Fruit fly (Drosophila melanogaster) whole organism, embryonic: ENCODE results near the gene CG34348.

Experiments
- B-H1 ChIP-seq: fragments of 200-800 bp; sonication (Bioruptor generic); IDR thresholded peaks from 3 replicates; pipeline ENCODE4 v1.3.6; 2022; ENCODE audit warnings: missing biosample characterization, missing genetic modification characterization
- Bdp1 ChIP-seq: fragments of 200-800 bp; sonication (Bioruptor generic); optimal IDR thresholded peaks from 3 replicates; lab custom pipeline; 2016; ENCODE audit warnings: missing biosample characterization, missing genetic modification characterization
- BtbVII ChIP-seq: fragments of 200-800 bp; sonication (Bioruptor generic); optimal IDR thresholded peaks from 3 replicates; lab custom pipeline; 2017; ENCODE audit warnings: missing biosample characterization, mild to moderate bottlenecking, missing genetic modification characterization
- CG10274 ChIP-seq: fragments of 200-800 bp; sonication (Bioruptor generic); optimal IDR thresholded peaks from 3 replicates; lab custom pipeline; 2017; ENCODE audit warnings: missing biosample characterization, mild to moderate bottlenecking, missing genetic modification characterization
- CG10366 ChIP-seq: fragments of 200-800 bp; sonication (Bioruptor generic); IDR thresholded peaks from 2 replicates; pipeline ENCODE4 v1.3.6; 2022; ENCODE audit warnings: missing biosample characterization, missing genetic modification characterization
- CG10543 ChIP-seq: fragments of 200-800 bp; sonication (Bioruptor generic); optimal IDR thresholded peaks from 3 replicates; lab custom pipeline; 2017; ENCODE audit warnings: missing biosample characterization, mild to moderate bottlenecking, missing genetic modification characterization, moderate library complexity
- CG10565 ChIP-seq: fragments of 200-800 bp; sonication (Bioruptor generic); optimal IDR thresholded peaks from 3 replicates; lab custom pipeline; 2016; ENCODE audit warnings: missing biosample characterization, mild to moderate bottlenecking, missing genetic modification characterization
- CG10979 ChIP-seq: fragments of 200-800 bp; sonication (Bioruptor generic); optimal IDR thresholded peaks from 2 replicates; lab custom pipeline; 2018; ENCODE audit warnings: missing biosample characterization, mild to moderate bottlenecking, missing genetic modification characterization, moderate library complexity
- CG13424 ChIP-seq: fragments of 200-800 bp; sonication (Bioruptor generic); optimal IDR thresholded peaks from 2 replicates; lab custom pipeline; 2019; ENCODE audit warnings: missing biosample characterization, mild to moderate bottlenecking, missing genetic modification characterization, moderate library complexity
- CG13624 ChIP-seq: fragments of 200-800 bp; sonication (Bioruptor generic); optimal IDR thresholded peaks from 2 replicates; lab custom pipeline; 2016; ENCODE audit warnings: missing biosample characterization, missing genetic modification characterization
- CG15696 ChIP-seq: fragments of 200-800 bp; sonication (Bioruptor generic); optimal IDR thresholded peaks from 2 replicates; lab custom pipeline; 2019; ENCODE audit warnings: missing biosample characterization, mild to moderate bottlenecking, missing genetic modification characterization, moderate library complexity
- CG16779 ChIP-seq: fragments of 200-800 bp; sonication (Bioruptor generic); IDR thresholded peaks from 2 replicates; pipeline ENCODE4 v1.3.6; 2022; ENCODE audit warnings: missing biosample characterization, missing genetic modification characterization
- CG16815 ChIP-seq: fragments of 200-800 bp; sonication (Bioruptor generic); optimal IDR thresholded peaks from 3 replicates; lab custom pipeline; 2017; ENCODE audit warnings: missing biosample characterization, mild to moderate bottlenecking, missing genetic modification characterization
- CG17328 ChIP-seq: fragments of 200-800 bp; sonication (Bioruptor generic); IDR thresholded peaks from 2 replicates; pipeline ENCODE4 v1.3.6; 2022; ENCODE audit warnings: missing biosample characterization, missing genetic modification characterization
- CG17829 ChIP-seq: fragments of 200-800 bp; optimal IDR thresholded peaks from 2 replicates; lab custom pipeline; 2019; ENCODE audit warnings: missing biosample characterization, mild to moderate bottlenecking, missing genetic modification characterization, moderate library complexity
- CG43689 ChIP-seq: fragments of 200-800 bp; sonication (Bioruptor generic); IDR thresholded peaks from 2 replicates; pipeline ENCODE4 v1.3.6; 2022; ENCODE audit warnings: missing biosample characterization, missing genetic modification characterization
- CG5245 ChIP-seq: fragments of 200-800 bp; sonication (Bioruptor generic); optimal IDR thresholded peaks from 3 replicates; lab custom pipeline; 2016; ENCODE audit warnings: missing biosample characterization, missing genetic modification characterization
- CG5953 ChIP-seq: fragments of 200-800 bp; sonication (Bioruptor generic); IDR thresholded peaks from 2 replicates; pipeline ENCODE4 v1.3.6; 2022; ENCODE audit warnings: missing biosample characterization, missing genetic modification characterization
- CG7839 ChIP-seq: fragments of 200-800 bp; sonication (Bioruptor generic); optimal IDR thresholded peaks from 3 replicates; lab custom pipeline; 2018; ENCODE audit warnings: missing biosample characterization, mild to moderate bottlenecking, missing genetic modification characterization, moderate library complexity
- CG7963 ChIP-seq: fragments of 200-800 bp; sonication (Bioruptor generic); IDR thresholded peaks from 3 replicates; pipeline ENCODE4 v1.3.6; 2022; ENCODE audit warnings: missing biosample characterization, missing genetic modification characterization; ENCODE audit not compliant: partially characterized antibody
- CG8281 ChIP-seq: fragments of 200-800 bp; sonication (Bioruptor generic); optimal IDR thresholded peaks from 2 replicates; lab custom pipeline; 2018; ENCODE audit warnings: missing biosample characterization, mild to moderate bottlenecking, missing genetic modification characterization, moderate library complexity
- CG8290 ChIP-seq, 3 experiments: fragments of 200-800 bp; sonication (Bioruptor generic); optimal IDR thresholded peaks; 2 replicates each; lab custom pipeline; 2016 to 2019; ENCODE audit warnings: missing biosample characterization in 3 of 3, missing genetic modification characterization in 3 of 3, mild to moderate bottlenecking in 2 of 3, moderate library complexity in 1 of 3
- D19B ChIP-seq: fragments of 200-800 bp; sonication (Bioruptor generic); optimal IDR thresholded peaks from 2 replicates; lab custom pipeline; 2017; ENCODE audit warnings: missing biosample characterization, mild to moderate bottlenecking, missing genetic modification characterization
- Fer3 ChIP-seq: fragments of 200-800 bp; sonication (Bioruptor generic); optimal IDR thresholded peaks from 2 replicates; lab custom pipeline; 2018; ENCODE audit warnings: missing biosample characterization, mild to moderate bottlenecking, missing genetic modification characterization, moderate library complexity
- Max ChIP-seq: fragments of 200-800 bp; sonication (Bioruptor generic); optimal IDR thresholded peaks from 2 replicates; lab custom pipeline; 2016; ENCODE audit warnings: missing biosample characterization, mild to moderate bottlenecking, missing genetic modification characterization
- NFAT ChIP-seq: fragments of 200-800 bp; sonication (Bioruptor generic); IDR thresholded peaks from 2 replicates; pipeline ENCODE4 v1.3.6; 2022; ENCODE audit warnings: missing biosample characterization, missing genetic modification characterization
- YL-1 ChIP-seq: fragments of 200-800 bp; sonication (Bioruptor generic); optimal IDR thresholded peaks from 3 replicates; lab custom pipeline; 2017; ENCODE audit warnings: missing biosample characterization, mild to moderate bottlenecking, missing genetic modification characterization
- amos ChIP-seq: fragments of 200-800 bp; sonication (Bioruptor generic); IDR thresholded peaks from 2 replicates; pipeline ENCODE4 v1.3.6; 2022; ENCODE audit warnings: missing biosample characterization, missing genetic modification characterization; ENCODE audit not compliant: partially characterized antibody
- az2 ChIP-seq: fragments of 200-800 bp; sonication (Bioruptor generic); optimal IDR thresholded peaks from 3 replicates; lab custom pipeline; 2016; ENCODE audit warnings: missing biosample characterization, missing genetic modification characterization
- bcd ChIP-seq: fragments of 200-800 bp; sonication (Bioruptor generic); optimal IDR thresholded peaks from 2 replicates; lab custom pipeline; 2017; ENCODE audit warnings: missing biosample characterization, mild to moderate bottlenecking, missing genetic modification characterization
- bigmax ChIP-seq: fragments of 200-800 bp; sonication (Bioruptor generic); optimal IDR thresholded peaks from 2 replicates; lab custom pipeline; 2018; ENCODE audit warnings: missing biosample characterization, mild to moderate bottlenecking, missing genetic modification characterization
- cato ChIP-seq: fragments of 200-800 bp; sonication (Bioruptor generic); optimal IDR thresholded peaks from 2 replicates; lab custom pipeline; 2016; ENCODE audit warnings: missing biosample characterization, missing genetic modification characterization, borderline replicate concordance
- chm ChIP-seq: fragments of 200-800 bp; sonication (Bioruptor generic); IDR thresholded peaks from 2 replicates; pipeline ENCODE4 v1.3.6; 2022; ENCODE audit warnings: missing biosample characterization, missing genetic modification characterization
- chn ChIP-seq: fragments of 200-800 bp; sonication (Bioruptor generic); optimal IDR thresholded peaks from 2 replicates; lab custom pipeline; 2016; ENCODE audit warnings: missing biosample characterization, missing genetic modification characterization
- dati ChIP-seq: fragments of 200-800 bp; sonication (Bioruptor generic); IDR thresholded peaks from 2 replicates; pipeline ENCODE4 v1.3.6; 2022; ENCODE audit warnings: missing biosample characterization, missing genetic modification characterization
- dysf ChIP-seq: fragments of 200-800 bp; sonication (Bioruptor generic); IDR thresholded peaks from 3 replicates; pipeline ENCODE4 v1.3.6; 2022; ENCODE audit warnings: missing biosample characterization, missing genetic modification characterization
- gcm2 ChIP-seq: fragments of 200-800 bp; sonication (Bioruptor generic); optimal IDR thresholded peaks from 2 replicates; lab custom pipeline; 2016; ENCODE audit warnings: missing biosample characterization, missing genetic modification characterization
- gsb-n ChIP-seq: fragments of 200-800 bp; sonication (Bioruptor generic); optimal IDR thresholded peaks from 3 replicates; lab custom pipeline; 2018; ENCODE audit warnings: missing biosample characterization, mild to moderate bottlenecking, missing genetic modification characterization
- ham ChIP-seq: fragments of 200-800 bp; sonication (Bioruptor generic); IDR thresholded peaks from 2 replicates; pipeline ENCODE4 v1.3.6; 2022; ENCODE audit warnings: missing biosample characterization, missing genetic modification characterization
- ind ChIP-seq: fragments of 200-800 bp; sonication (Bioruptor generic); optimal IDR thresholded peaks from 3 replicates; lab custom pipeline; 2016; ENCODE audit warnings: missing biosample characterization, missing genetic modification characterization
- lbe ChIP-seq: fragments of 200-800 bp; sonication (Bioruptor generic); optimal IDR thresholded peaks from 2 replicates; lab custom pipeline; 2016; ENCODE audit warnings: missing biosample characterization, mild to moderate bottlenecking, missing genetic modification characterization
- maf-S ChIP-seq: fragments of 200-800 bp; sonication (Bioruptor generic); optimal IDR thresholded peaks from 2 replicates; lab custom pipeline; 2016; ENCODE audit warnings: missing biosample characterization, missing genetic modification characterization
- pita ChIP-seq: fragments of 200-800 bp; sonication (Bioruptor generic); optimal IDR thresholded peaks from 2 replicates; lab custom pipeline; 2017; ENCODE audit warnings: missing biosample characterization, mild to moderate bottlenecking, missing genetic modification characterization
- sd ChIP-seq: fragments of 200-800 bp; sonication (Bioruptor generic); optimal IDR thresholded peaks from 3 replicates; lab custom pipeline; 2018; ENCODE audit warnings: missing biosample characterization, mild to moderate bottlenecking, missing genetic modification characterization, moderate library complexity
- sim ChIP-seq: fragments of 200-800 bp; sonication (Bioruptor generic); IDR thresholded peaks from 2 replicates; pipeline ENCODE4 v1.3.6; 2022; ENCODE audit warnings: missing biosample characterization, missing genetic modification characterization
- tna ChIP-seq: fragments of 200-800 bp; sonication (Bioruptor generic); IDR thresholded peaks from 2 replicates; pipeline ENCODE4 v1.3.6; 2022; ENCODE audit warnings: missing biosample characterization, missing genetic modification characterization; ENCODE audit not compliant: partially characterized antibody
- ttk ChIP-seq: fragments of 200-800 bp; sonication (Bioruptor generic); IDR thresholded peaks from 2 replicates; pipeline ENCODE4 v2.1.2; 2022; ENCODE audit warnings: missing biosample characterization, missing genetic modification characterization
- zen2 ChIP-seq: fragments of 200-800 bp; sonication (Bioruptor generic); IDR thresholded peaks from 3 replicates; pipeline ENCODE4 v1.3.6; 2022; ENCODE audit warnings: missing biosample characterization, missing genetic modification characterization; ENCODE audit not compliant: partially characterized antibody

The CG34348 gene

dm6 chrX:11390625-11391363 lies 51.1 kb downstream of the CG34348 start (continued):
- TF ChIP-seq zen2 (GFP tag; lab: Robert Waterston, UW) (no peak), CG17328 (GFP tag; lab: Robert Waterston, UW) (peak; percentile 85), ttk (GFP tag; lab: Robert Waterston, UW) (peak; percentile 82), Fer3 (peak; percentile 85), CG10274 (peak; percentile 52), CG8290 (GFP tag; optimal IDR thresholded peaks at IDR 0.05; lab: Kevin White, UChicago) (no peak), CG8290 (tag; optimal IDR thresholded peaks at IDR 0.05; lab: Kevin White, UChicago) (peak in 1 of 2 experiments; percentile 98), dati (peak; percentile 65; the same call in 1 of the 2 replicates), B-H1 (GFP tag; lab: Robert Waterston, UW) (peak; percentile 76), YL-1 (no peak), CG10366 (peak; percentile 84), CG10979 (peak; percentile 57), Max (GFP tag; lab: Kevin White, UChicago) (peak; percentile 66), chm (GFP tag; lab: Robert Waterston, UW) (peak; percentile 73; the same call in 1 of the 2 replicates), bcd (GFP tag; lab: Kevin White, UChicago) (peak; percentile 77), ind (peak; percentile 87), amos (no peak), CG5245 (GFP tag; lab: Kevin White, UChicago) (peak; percentile 67), CG10543 (GFP tag; lab: Kevin White, UChicago) (peak; percentile 26), cato (peak; percentile 44), CG5953 (GFP tag; lab: Robert Waterston, UW) (peak; percentile 84), CG7839 (tag; lab: Kevin White, UChicago) (peak; percentile 85), BtbVII (GFP tag; lab: Kevin White, UChicago) (peak; percentile 52), CG15696 (tag; lab: Kevin White, UChicago) (peak; percentile 24), CG7963 (no peak), Bdp1 (GFP tag; lab: Kevin White, UChicago) (peak; percentile 70), CG13424 (peak; percentile 78), CG43689 (GFP tag; lab: Robert Waterston, UW) (0 out of 2 replicates have a peak, but pooled peaks have one; percentile 47), gsb-n (tag; lab: Kevin White, UChicago) (peak; percentile 22), CG17829 (peak; percentile 56), NFAT (GFP tag; lab: Robert Waterston, UW) (peak; percentile 86), az2 (peak; percentile 73), D19B (GFP tag; lab: Kevin White, UChicago) (peak; percentile 90), chn (peak; percentile 67), sim (GFP tag; lab: Robert Waterston, UW) (peak; percentile 51; the same call in 1 of the 2 replicates), tna (GFP tag; lab: Robert Waterston, UW) (no peak), gcm2 (GFP tag; lab: Kevin White, UChicago) (peak; percentile 77), CG10565 (GFP tag; lab: Kevin White, UChicago) (no peak), lbe (no peak), maf-S (GFP tag; lab: Kevin White, UChicago) (peak; percentile 63), CG16779 (GFP tag; lab: Robert Waterston, UW) (peak; percentile 76), bigmax (GFP tag; lab: Kevin White, UChicago) (no peak), sd (tag; lab: Kevin White, UChicago) (peak; percentile 43), pita (GFP tag; lab: Kevin White, UChicago) (no peak), dysf (GFP tag; lab: Robert Waterston, UW) (peak; percentile 90), CG8281 (tag; lab: Kevin White, UChicago) (peak; percentile 46), CG13624 (GFP tag; lab: Kevin White, UChicago) (peak; percentile 85), CG16815 (GFP tag; lab: Kevin White, UChicago) (peak; percentile 66), ham (GFP tag; lab: Robert Waterston, UW) (peak; percentile 67; the same call in 1 of the 2 replicates)
